Worm (Caenorhabditis elegans) whole organism, midembryonic: ENCODE data around the gene mev-1.

ENCODE experiments used
- T22C8.4 ChIP-seq: fragments of 200-800 bp; sonication (Bioruptor generic); IDR thresholded peaks from 2 replicates; pipeline ENCODE4 v1.3.6; 2022; ENCODE audit warnings: missing genetic modification characterization, missing compliant biosample characterization
- cog-1 ChIP-seq: sonication (generic microtip); optimal IDR thresholded peaks from 2 replicates; lab custom pipeline; 2016; ENCODE audit warnings: missing genetic modification characterization, missing compliant biosample characterization
- flt-1 ChIP-seq: fragments of 200-800 bp; sonication (Bioruptor generic); IDR thresholded peaks from 2 replicates; pipeline ENCODE4 v1.3.6; 2022; ENCODE audit warnings: missing genetic modification characterization, missing compliant biosample characterization
- klf-2 ChIP-seq: fragments of 200-800 bp; sonication (Bioruptor generic); conservative IDR thresholded peaks from 2 replicates; pipeline ENCODE4 v1.3.6; 2022; ENCODE audit warnings: missing genetic modification reagents, missing genetic modification characterization, missing compliant biosample characterization
- med-1 ChIP-seq: sonication (generic microtip); optimal IDR thresholded peaks from 2 replicates; lab custom pipeline; 2017; ENCODE audit warnings: missing genetic modification characterization, mild to moderate bottlenecking, missing compliant biosample characterization, antibody characterized with exemption, missing genetic modification reagents; ENCODE audit not compliant: insufficient read depth
- ref-1 ChIP-seq: fragments of 200-800 bp; sonication (Bioruptor generic); conservative IDR thresholded peaks from 2 replicates; pipeline ENCODE4 v1.3.6; 2022; ENCODE audit warnings: missing genetic modification reagents, missing genetic modification characterization, missing compliant biosample characterization
- tab-1 ChIP-seq: fragments of 200-800 bp; sonication (Bioruptor generic); IDR thresholded peaks from 2 replicates; pipeline ENCODE4 v1.3.6; 2022; ENCODE audit warnings: missing genetic modification characterization, missing compliant biosample characterization
- ztf-23 ChIP-seq: fragments of 200-800 bp; sonication (Bioruptor generic); IDR thresholded peaks from 2 replicates; pipeline ENCODE4 v1.3.6; 2022; ENCODE audit warnings: missing genetic modification reagents, missing genetic modification characterization, missing compliant biosample characterization
- ztf-29 ChIP-seq: fragments of 200-800 bp; sonication (Bioruptor generic); IDR thresholded peaks from 2 replicates; pipeline ENCODE4 v1.3.6; 2022; ENCODE audit warnings: missing genetic modification reagents, missing genetic modification characterization, missing compliant biosample characterization

The mev-1 gene

ce11 chrIII:10306049-10306448 lies 28.0 kb upstream of the mev-1 start, which contains the start of gene T07A5.1:
TSS of gene T07A5.1 (minus strand) at chrIII:10306197.
- TF ChIP-seq med-1 (GFP tag; lab: Kevin White, UChicago) (no peak), ztf-23 (GFP tag; lab: Robert Waterston, UW) (no peak), cog-1 (tag; lab: Kevin White, UChicago) (no peak), ztf-29 (GFP tag; lab: Robert Waterston, UW) (no peak), flt-1 (GFP tag; lab: Robert Waterston, UW) (no peak), ref-1 (GFP tag; lab: Robert Waterston, UW) (no peak), tab-1 (GFP tag; lab: Robert Waterston, UW) (no peak), klf-2 (GFP tag; lab: Robert Waterston, UW) (no peak), T22C8.4 (GFP tag; lab: Robert Waterston, UW) (no peak)

ce11 chrIII:10311016-10311415 lies 23.1 kb upstream of the mev-1 start, which contains the start of gene T07A5.7:
TSS of gene T07A5.7 (minus strand) at chrIII:10311116.
- TF ChIP-seq ztf-29 (GFP tag; lab: Robert Waterston, UW) (no peak), flt-1 (GFP tag; lab: Robert Waterston, UW) (no peak), cog-1 (tag; lab: Kevin White, UChicago) (no peak), ref-1 (GFP tag; lab: Robert Waterston, UW) (no peak), T22C8.4 (GFP tag; lab: Robert Waterston, UW) (no peak), klf-2 (GFP tag; lab: Robert Waterston, UW) (no peak), med-1 (GFP tag; lab: Kevin White, UChicago) (no peak), ztf-23 (GFP tag; lab: Robert Waterston, UW) (no peak), tab-1 (GFP tag; lab: Robert Waterston, UW) (no peak)

DNA sequence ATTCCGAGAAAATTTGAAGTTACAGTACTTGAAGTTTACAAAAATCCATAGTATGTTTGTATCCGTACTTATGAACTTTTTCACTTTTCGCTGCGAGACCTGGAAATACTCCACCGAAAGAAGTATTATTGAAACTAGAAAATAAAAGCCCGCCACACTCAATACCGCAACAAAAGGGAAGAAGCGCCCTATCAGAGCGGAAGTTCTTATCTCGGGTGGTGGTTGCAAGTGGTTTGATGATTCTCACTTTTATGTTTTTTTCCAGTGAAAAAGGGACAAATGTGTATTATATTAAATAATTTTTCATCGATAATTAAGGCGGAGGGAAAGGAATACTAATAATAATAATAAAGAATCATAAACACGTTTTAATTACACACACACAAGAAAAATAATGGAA lies 19.8 kb upstream of the mev-1 start:
- TF ChIP-seq tab-1 (GFP tag; lab: Robert Waterston, UW) (no peak), ztf-23 (GFP tag; lab: Robert Waterston, UW) (no peak), med-1 (GFP tag; lab: Kevin White, UChicago) (no peak)

ce11 chrIII:10318062-10318609 lies 15.9 kb upstream of the mev-1 start, which contains the start of the genes unc-50 and ostf-4:
TSS of gene unc-50 (minus strand) at chrIII:10318162.
TSS of gene ostf-4 (minus strand) at chrIII:10318559.
- TF ChIP-seq cog-1 (tag; lab: Kevin White, UChicago) (no peak), klf-2 (GFP tag; lab: Robert Waterston, UW) (no peak), T22C8.4 (GFP tag; lab: Robert Waterston, UW) (no peak), ztf-29 (GFP tag; lab: Robert Waterston, UW) (no peak), tab-1 (GFP tag; lab: Robert Waterston, UW) (no peak), ztf-23 (GFP tag; lab: Robert Waterston, UW) (no peak), med-1 (GFP tag; lab: Kevin White, UChicago) (no peak), flt-1 (GFP tag; lab: Robert Waterston, UW) (no peak)

- TF ChIP-seq ref-1 (GFP tag; lab: Robert Waterston, UW): no peak
- TF ChIP-seq cog-1 (tag; lab: Kevin White, UChicago): peak; percentile 41
- peak; percentile 97 for TF ChIP-seq T22C8.4 (GFP tag; lab: Robert Waterston, UW)
These were observed 15.3 kb upstream of the mev-1 start, which contains the start of gene unc-69 for ce11 chrIII:10318755-10319154. TSS of gene unc-69 (plus strand) at chrIII:10318939.

DNA sequence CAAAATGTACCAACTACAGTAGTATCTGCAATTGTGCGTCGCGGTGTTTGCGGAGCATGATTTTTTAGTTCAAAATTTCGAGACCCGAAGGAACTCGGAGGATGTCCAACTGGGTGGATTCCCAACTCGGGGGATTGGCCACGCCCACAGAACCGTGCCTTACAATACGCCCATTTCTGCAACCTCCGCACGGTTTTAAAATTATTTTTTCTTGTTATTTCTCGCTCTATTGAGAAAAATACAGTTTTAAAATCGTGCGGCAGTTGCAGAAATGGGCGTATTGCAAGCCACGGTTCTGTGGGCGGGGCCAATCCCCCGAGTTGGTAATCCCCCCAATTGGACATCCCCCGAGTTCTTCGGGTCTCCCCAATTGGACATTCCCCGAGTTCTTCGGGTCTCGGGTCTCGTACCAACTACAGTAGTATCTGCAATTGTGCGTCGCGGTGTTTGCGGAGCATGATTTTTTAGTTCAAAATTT lies 13.8 kb upstream of the mev-1 start:
- 0 out of 2 replicates have a peak, but pooled peaks have one; percentile 30 for TF ChIP-seq flt-1 (GFP tag; lab: Robert Waterston, UW)

- TF ChIP-seq klf-2 (GFP tag; lab: Robert Waterston, UW) (no peak), ztf-23 (GFP tag; lab: Robert Waterston, UW) (no peak), flt-1 (GFP tag; lab: Robert Waterston, UW) (no peak), T22C8.4 (GFP tag; lab: Robert Waterston, UW) (no peak), ref-1 (GFP tag; lab: Robert Waterston, UW) (no peak), cog-1 (tag; lab: Kevin White, UChicago) (no peak), ztf-29 (GFP tag; lab: Robert Waterston, UW) (no peak), med-1 (GFP tag; lab: Kevin White, UChicago) (no peak), tab-1 (GFP tag; lab: Robert Waterston, UW) (no peak)
These were observed 13.3 kb upstream of the mev-1 start, which contains the start of gene sas-7 for ce11 chrIII:10320788-10321187. TSS of gene sas-7 (plus strand) at chrIII:10321019.

DNA sequence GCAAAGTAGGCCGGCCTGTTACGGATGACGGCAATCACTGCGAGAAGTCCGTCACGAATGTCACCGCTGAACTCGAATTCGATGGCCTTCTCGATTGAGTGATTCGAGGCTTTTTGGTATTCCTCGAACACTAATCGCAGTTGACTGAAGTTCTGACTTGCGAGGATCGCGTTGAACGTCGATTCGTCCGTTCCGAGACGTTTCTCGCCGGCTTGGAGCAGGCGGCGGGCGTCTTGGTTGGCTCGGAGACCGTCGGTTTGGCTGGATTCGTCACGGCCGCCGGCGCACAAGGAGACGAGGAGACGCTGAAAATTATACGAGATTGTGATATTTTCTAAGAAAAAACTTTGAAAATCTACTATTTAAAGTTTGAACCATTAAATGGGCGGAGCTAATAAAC lies 7.8 kb upstream of the mev-1 start:
- TF ChIP-seq tab-1 (GFP tag; lab: Robert Waterston, UW) (no peak), cog-1 (tag; lab: Kevin White, UChicago) (no peak), ztf-29 (GFP tag; lab: Robert Waterston, UW) (no peak), flt-1 (GFP tag; lab: Robert Waterston, UW) (no peak), ref-1 (GFP tag; lab: Robert Waterston, UW) (no peak), med-1 (GFP tag; lab: Kevin White, UChicago) (no peak), ztf-23 (GFP tag; lab: Robert Waterston, UW) (no peak), T22C8.4 (GFP tag; lab: Robert Waterston, UW) (no peak), klf-2 (GFP tag; lab: Robert Waterston, UW) (no peak)
